Worm (Caenorhabditis elegans): ENCODE measurements around the gene C45B11.8.

C45B11.8 gene

ce11 chrV:11082475-11082874, 41.9 kb downstream of the C45B11.8 start (continued):
- TF ChIP-seq C34B4.2 (tag; optimal IDR thresholded peaks at IDR 0.05) (no peak), isw-1 (GFP tag; IDR thresholded peaks at IDR 0.05) (no peak), Y116A8C.19 (tag; optimal IDR thresholded peaks at IDR 0.05; ENCODE audit: borderline replicate concordance) (no peak), sptf-1 (tag; optimal IDR thresholded peaks at IDR 0.05) (no peak), fkh-10 (GFP tag; optimal IDR thresholded peaks at IDR 0.05) (no peak), skn-1 (tag; optimal IDR thresholded peaks at IDR 0.05) (no peak), ztf-11 (tag; optimal IDR thresholded peaks at IDR 0.05) (no peak), alr-1 (tag; optimal IDR thresholded peaks at IDR 0.05; ENCODE audit: borderline replicate concordance) (no peak), lsy-2 (tag; optimal IDR thresholded peaks at IDR 0.05) (peak; percentile 32 to 44), egl-27 (tag; optimal IDR thresholded peaks at IDR 0.05) (peak in 1 of 2 experiments; percentile 24), nhr-19 (GFP tag; conservative IDR thresholded peaks at IDR 0.05) (peak; percentile 84), nhr-90 (tag; optimal IDR thresholded peaks at IDR 0.05; ENCODE audit: poor library complexity) (peak; percentile 24), ces-1 (GFP tag; optimal IDR thresholded peaks at IDR 0.05) (no peak), nhr-47 (tag; optimal IDR thresholded peaks at IDR 0.05) (peak; percentile 71), nhr-20 (tag; optimal IDR thresholded peaks at IDR 0.05) (peak; percentile 80), zag-1 (tag; optimal IDR thresholded peaks at IDR 0.05) (no peak), dpl-1 (GFP tag; optimal IDR thresholded peaks at IDR 0.05) (no peak), elt-2 (tag; optimal IDR thresholded peaks at IDR 0.05) (no peak), unc-30 (tag; optimal IDR thresholded peaks at IDR 0.05) (no peak), dsc-1 (tag; optimal IDR thresholded peaks at IDR 0.05) (peak; percentile 67), egl-13 (tag; optimal IDR thresholded peaks at IDR 0.05) (no peak), lir-3 (tag; optimal IDR thresholded peaks at IDR 0.05; ENCODE audit: poor library complexity) (peak; percentile 21), rnt-1 (tag; optimal IDR thresholded peaks at IDR 0.05) (peak; percentile 88), aly-2 (tag; optimal IDR thresholded peaks at IDR 0.05) (peak; percentile 96), lin-39 (tag; optimal IDR thresholded peaks at IDR 0.05) (peak; percentile 23), ceh-82 (tag; optimal IDR thresholded peaks at IDR 0.05) (peak; percentile 1 to 55 (median 34)), pqm-1 (tag; optimal IDR thresholded peaks at IDR 0.05) (no peak), hlh-4 (tag; optimal IDR thresholded peaks at IDR 0.05) (no peak), nhr-11 (tag; optimal IDR thresholded peaks at IDR 0.05) (peak; percentile 81), mab-9 (GFP tag; IDR thresholded peaks at IDR 0.05) (no peak), ztf-4 (tag; optimal IDR thresholded peaks at IDR 0.05) (peak; percentile 81), ceh-8 (GFP tag; optimal IDR thresholded peaks at IDR 0.05) (no peak), nhr-84 (tag; optimal IDR thresholded peaks at IDR 0.05) (no peak), nhr-71 (tag; optimal IDR thresholded peaks at IDR 0.05) (peak; percentile 93), ceh-63 (GFP tag; optimal IDR thresholded peaks at IDR 0.05) (no peak), nhr-77 (tag; optimal IDR thresholded peaks at IDR 0.05) (peak; percentile 78), C04F5.9 (tag; optimal IDR thresholded peaks at IDR 0.05) (no peak), pax-3 (tag; optimal IDR thresholded peaks at IDR 0.05) (no peak)

DNA sequence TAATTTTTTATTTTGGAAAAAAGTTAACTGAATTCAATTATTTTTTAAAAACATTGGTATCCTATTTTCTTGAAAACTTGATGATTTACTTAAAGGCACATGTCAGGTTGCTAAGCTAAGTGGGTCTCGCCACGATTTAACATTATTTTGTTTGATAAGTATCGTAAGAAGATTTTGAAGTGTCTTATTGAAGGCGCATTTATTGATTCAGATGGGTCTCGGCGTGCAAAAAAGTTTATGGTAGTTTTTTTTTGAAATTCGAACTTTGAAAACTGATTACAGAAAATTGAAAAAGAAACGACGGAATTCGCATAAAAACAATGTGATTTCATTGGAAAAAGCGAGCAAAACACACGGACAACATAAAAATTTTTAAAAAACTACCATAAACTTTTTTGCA, 42.4 kb downstream of the C45B11.8 start:
- TF ChIP-seq pax-3 (tag; optimal IDR thresholded peaks at IDR 0.05): no peak
- no peak for TF ChIP-seq vab-15 (tag; optimal IDR thresholded peaks at IDR 0.05)
- no peak for TF ChIP-seq isw-1 (GFP tag; IDR thresholded peaks at IDR 0.05)
- TF ChIP-seq elt-3 (tag; optimal IDR thresholded peaks at IDR 0.05): no peak
- no peak for TF ChIP-seq skn-1 (tag; optimal IDR thresholded peaks at IDR 0.05)
- no peak for TF ChIP-seq lin-14 (GFP tag; optimal IDR thresholded peaks at IDR 0.05)

All from whole organism, L1 larva.